Fruit fly (Drosophila melanogaster) whole organism, embryonic: Measurements from ENCODE around the gene Nadsyn.
A peak's percentile ranks its signal among the peaks of the same experiment; 100 is the strongest.

ENCODE experiments used
- CG10431 ChIP-seq: fragments of 200-800 bp; sonication (Bioruptor generic); optimal IDR thresholded peaks from 3 replicates; lab custom pipeline; 2018; ENCODE audit warnings: missing biosample characterization, mild to moderate bottlenecking, missing genetic modification characterization
- CG12071 ChIP-seq: fragments of 200-800 bp; sonication (Bioruptor generic); optimal IDR thresholded peaks from 3 replicates; lab custom pipeline; 2018; ENCODE audit warnings: missing biosample characterization, mild to moderate bottlenecking, missing genetic modification characterization
- CG12769 ChIP-seq: fragments of 200-800 bp; sonication (Bioruptor generic); optimal IDR thresholded peaks from 2 replicates; lab custom pipeline; 2019; ENCODE audit warnings: missing biosample characterization, mild to moderate bottlenecking, missing genetic modification characterization, moderate library complexity
- CG13424 ChIP-seq: fragments of 200-800 bp; sonication (Bioruptor generic); optimal IDR thresholded peaks from 2 replicates; lab custom pipeline; 2019; ENCODE audit warnings: missing biosample characterization, mild to moderate bottlenecking, missing genetic modification characterization, moderate library complexity
- CG13775 ChIP-seq: fragments of 200-800 bp; sonication (Bioruptor generic); optimal IDR thresholded peaks from 3 replicates; lab custom pipeline; 2017; ENCODE audit warnings: missing biosample characterization, mild to moderate bottlenecking, missing genetic modification characterization
- CG14860 ChIP-seq: fragments of 200-800 bp; sonication (Bioruptor generic); IDR thresholded peaks from 3 replicates; pipeline ENCODE4 v1.3.6; 2022; ENCODE audit warnings: missing biosample characterization, missing genetic modification characterization; ENCODE audit not compliant: partially characterized antibody
- CG1603 ChIP-seq: fragments of 200-800 bp; sonication (Bioruptor generic); optimal IDR thresholded peaks from 2 replicates; lab custom pipeline; 2019; ENCODE audit warnings: missing biosample characterization, mild to moderate bottlenecking, missing genetic modification characterization, moderate library complexity
- CG16779 ChIP-seq: fragments of 200-800 bp; sonication (Bioruptor generic); IDR thresholded peaks from 2 replicates; pipeline ENCODE4 v1.3.6; 2022; ENCODE audit warnings: missing biosample characterization, missing genetic modification characterization
- CG16815 ChIP-seq: fragments of 200-800 bp; sonication (Bioruptor generic); optimal IDR thresholded peaks from 3 replicates; lab custom pipeline; 2017; ENCODE audit warnings: missing biosample characterization, mild to moderate bottlenecking, missing genetic modification characterization
- CG17829 ChIP-seq: fragments of 200-800 bp; optimal IDR thresholded peaks from 2 replicates; lab custom pipeline; 2019; ENCODE audit warnings: missing biosample characterization, mild to moderate bottlenecking, missing genetic modification characterization, moderate library complexity
- CG1792 ChIP-seq: fragments of 200-800 bp; sonication (Bioruptor generic); optimal IDR thresholded peaks from 2 replicates; lab custom pipeline; 2016; ENCODE audit warnings: missing biosample characterization, missing genetic modification characterization
- CG3281 ChIP-seq: fragments of 200-800 bp; sonication (Bioruptor generic); optimal IDR thresholded peaks from 3 replicates; lab custom pipeline; 2017; ENCODE audit warnings: missing biosample characterization, mild to moderate bottlenecking, missing genetic modification characterization
- CG3407 ChIP-seq: fragments of 200-800 bp; sonication (Bioruptor generic); optimal IDR thresholded peaks from 2 replicates; lab custom pipeline; 2018; ENCODE audit warnings: missing biosample characterization, mild to moderate bottlenecking, missing genetic modification characterization
- CG3726 ChIP-seq: fragments of 200-800 bp; sonication (Bioruptor generic); IDR thresholded peaks from 3 replicates; pipeline ENCODE4, ENCODE4 v1.3.6; 2022; ENCODE audit warnings: missing biosample characterization, missing genetic modification characterization
- CG42726 ChIP-seq: fragments of 200-800 bp; sonication (Bioruptor generic); IDR thresholded peaks from 2 replicates; pipeline ENCODE4 v1.3.6; 2022; ENCODE audit warnings: missing biosample characterization, missing genetic modification characterization; ENCODE audit not compliant: partially characterized antibody
- CG4707 ChIP-seq: fragments of 200-800 bp; sonication (Bioruptor generic); optimal IDR thresholded peaks from 2 replicates; lab custom pipeline; 2018; ENCODE audit warnings: missing biosample characterization, mild to moderate bottlenecking, missing genetic modification characterization, moderate library complexity
- CG6254 ChIP-seq: fragments of 200-800 bp; sonication (Bioruptor generic); optimal IDR thresholded peaks from 3 replicates; lab custom pipeline; 2017; ENCODE audit warnings: mild to moderate bottlenecking, missing biosample characterization, missing genetic modification reagents, missing genetic modification characterization
- CG6683 ChIP-seq: fragments of 200-800 bp; sonication (Bioruptor generic); optimal IDR thresholded peaks from 2 replicates; lab custom pipeline; 2017; ENCODE audit warnings: missing biosample characterization, mild to moderate bottlenecking, missing genetic modification characterization, missing genetic modification reagents
- CG9215 ChIP-seq: fragments of 200-800 bp; sonication (Bioruptor generic); IDR thresholded peaks from 2 replicates; pipeline ENCODE4 v1.3.6; 2022; ENCODE audit warnings: missing biosample characterization, missing genetic modification characterization
- Deaf1 ChIP-seq: fragments of 200-800 bp; optimal IDR thresholded peaks from 3 replicates; lab custom pipeline; 2019; ENCODE audit warnings: missing biosample characterization, mild to moderate bottlenecking, missing genetic modification characterization, moderate library complexity
- Doc3 ChIP-seq: fragments of 200-800 bp; sonication (Bioruptor generic); IDR thresholded peaks from 3 replicates; pipeline ENCODE4 v1.3.6; 2022; ENCODE audit warnings: missing biosample characterization, missing genetic modification characterization; ENCODE audit not compliant: partially characterized antibody
- Ets97D ChIP-seq: fragments of 200-800 bp; sonication (Bioruptor generic); optimal IDR thresholded peaks from 3 replicates; lab custom pipeline; 2016; ENCODE audit warnings: missing biosample characterization, missing genetic modification characterization
- GATAe ChIP-seq: fragments of 200-800 bp; sonication (Bioruptor generic); conservative IDR thresholded peaks from 2 replicates; pipeline ENCODE4 v1.3.6; 2022; ENCODE audit warnings: missing biosample characterization, missing genetic modification characterization
- HHEX ChIP-seq: fragments of 200-800 bp; sonication (Bioruptor generic); optimal IDR thresholded peaks from 3 replicates; lab custom pipeline; 2017; ENCODE audit warnings: missing biosample characterization, mild to moderate bottlenecking, missing genetic modification characterization, missing genetic modification reagents
- Hmr ChIP-seq: fragments of 200-800 bp; sonication (Bioruptor generic); optimal IDR thresholded peaks from 3 replicates; lab custom pipeline; 2017; ENCODE audit warnings: mild to moderate bottlenecking, missing biosample characterization, missing genetic modification reagents, missing genetic modification characterization
- Hsf ChIP-seq: fragments of 200-800 bp; sonication (Bioruptor generic); optimal IDR thresholded peaks from 3 replicates; lab custom pipeline; 2016; ENCODE audit warnings: missing biosample characterization, missing genetic modification characterization
- Kr ChIP-seq: fragments of 200-800 bp; sonication (Bioruptor generic); optimal IDR thresholded peaks from 2 replicates; lab custom pipeline; 2017; ENCODE audit warnings: missing biosample characterization, mild to moderate bottlenecking, missing genetic modification characterization
- MTF-1 ChIP-seq: fragments of 200-800 bp; sonication (Bioruptor generic); optimal IDR thresholded peaks from 2 replicates; lab custom pipeline; 2018; ENCODE audit warnings: missing biosample characterization, mild to moderate bottlenecking, missing genetic modification characterization, borderline replicate concordance
- Mad ChIP-seq: fragments of 200-800 bp; sonication (Bioruptor generic); optimal IDR thresholded peaks from 2 replicates; lab custom pipeline; 2016; ENCODE audit warnings: missing biosample characterization, missing genetic modification characterization
- Vsx1 ChIP-seq: fragments of 200-800 bp; sonication (Bioruptor generic); optimal IDR thresholded peaks from 2 replicates; lab custom pipeline; 2017; ENCODE audit warnings: missing biosample characterization, mild to moderate bottlenecking, missing genetic modification characterization, missing genetic modification reagents
- abd-A ChIP-seq: fragments of 200-800 bp; sonication (Bioruptor generic); optimal IDR thresholded peaks from 3 replicates; lab custom pipeline; 2019; ENCODE audit warnings: missing biosample characterization, mild to moderate bottlenecking, missing genetic modification characterization, moderate library complexity
- bsh ChIP-seq, 2 experiments: fragments of 200-800 bp; sonication (Bioruptor generic); optimal IDR thresholded peaks; 2 replicates each; lab custom pipeline; 2017 to 2018; ENCODE audit warnings: mild to moderate bottlenecking in 2 of 2, missing biosample characterization in 2 of 2, missing genetic modification characterization in 2 of 2, moderate library complexity in 1 of 2
- da ChIP-seq: fragments of 200-800 bp; sonication (Bioruptor generic); optimal IDR thresholded peaks from 2 replicates; lab custom pipeline; 2016; ENCODE audit warnings: missing biosample characterization, missing genetic modification characterization
- dm ChIP-seq: fragments of 200-800 bp; sonication (Bioruptor generic); optimal IDR thresholded peaks from 3 replicates; lab custom pipeline; 2016; ENCODE audit warnings: missing biosample characterization, missing genetic modification characterization
- eve ChIP-seq, 2 experiments: fragments of >200 bp; optimal IDR thresholded peaks; 2 replicates each; lab custom pipeline; 2017; ENCODE audit warnings: missing biosample characterization in 2 of 2, missing genetic modification characterization in 2 of 2
- gce ChIP-seq: fragments of 200-800 bp; sonication (Bioruptor generic); IDR thresholded peaks from 3 replicates; pipeline ENCODE4 v1.3.6; 2022; ENCODE audit warnings: missing biosample characterization, missing genetic modification characterization
- gro ChIP-seq: fragments of 200-800 bp; sonication (Bioruptor generic); optimal IDR thresholded peaks from 2 replicates; lab custom pipeline; 2016; ENCODE audit warnings: missing biosample characterization, missing genetic modification characterization
- kni ChIP-seq: fragments of 200-800 bp; sonication (Bioruptor generic); optimal IDR thresholded peaks from 3 replicates; lab custom pipeline; 2017; ENCODE audit warnings: mild to moderate bottlenecking, missing biosample characterization, missing genetic modification reagents, missing genetic modification characterization
- org-1 ChIP-seq: fragments of 200-800 bp; sonication (Bioruptor generic); optimal IDR thresholded peaks from 2 replicates; lab custom pipeline; 2017; ENCODE audit warnings: missing biosample characterization, missing genetic modification characterization
- psq ChIP-seq: fragments of 200-800 bp; sonication (Bioruptor generic); optimal IDR thresholded peaks from 2 replicates; lab custom pipeline; 2017; ENCODE audit warnings: missing biosample characterization, missing genetic modification characterization
- repo ChIP-seq: fragments of 200-800 bp; sonication (Bioruptor generic); optimal IDR thresholded peaks from 2 replicates; lab custom pipeline; 2016; ENCODE audit warnings: missing biosample characterization, missing genetic modification characterization
- sd ChIP-seq: fragments of 200-800 bp; sonication (Bioruptor generic); optimal IDR thresholded peaks from 3 replicates; lab custom pipeline; 2018; ENCODE audit warnings: missing biosample characterization, mild to moderate bottlenecking, missing genetic modification characterization, moderate library complexity
- sna ChIP-seq: fragments of 200-800 bp; sonication (Bioruptor generic); IDR thresholded peaks from 2 replicates; pipeline ENCODE4 v1.3.6; 2022; ENCODE audit warnings: missing biosample characterization, missing genetic modification characterization; ENCODE audit not compliant: partially characterized antibody
- sob ChIP-seq: fragments of 200-800 bp; sonication (Bioruptor generic); IDR thresholded peaks from 2 replicates; pipeline ENCODE4 v1.3.6; 2022; ENCODE audit warnings: missing biosample characterization, missing genetic modification characterization
- trem ChIP-seq: fragments of 200-800 bp; optimal IDR thresholded peaks from 3 replicates; lab custom pipeline; 2019; ENCODE audit warnings: missing biosample characterization, mild to moderate bottlenecking, missing genetic modification characterization, moderate library complexity
- twi ChIP-seq: fragments of 200-800 bp; optimal IDR thresholded peaks from 2 replicates; lab custom pipeline; 2019; ENCODE audit warnings: missing biosample characterization, mild to moderate bottlenecking, missing genetic modification characterization, moderate library complexity
- z ChIP-seq: fragments of 200-800 bp; sonication (Bioruptor generic); IDR thresholded peaks from 3 replicates; pipeline ENCODE4 v1.3.6; 2022; ENCODE audit warnings: missing biosample characterization, missing genetic modification characterization

Gene Nadsyn

DNA sequence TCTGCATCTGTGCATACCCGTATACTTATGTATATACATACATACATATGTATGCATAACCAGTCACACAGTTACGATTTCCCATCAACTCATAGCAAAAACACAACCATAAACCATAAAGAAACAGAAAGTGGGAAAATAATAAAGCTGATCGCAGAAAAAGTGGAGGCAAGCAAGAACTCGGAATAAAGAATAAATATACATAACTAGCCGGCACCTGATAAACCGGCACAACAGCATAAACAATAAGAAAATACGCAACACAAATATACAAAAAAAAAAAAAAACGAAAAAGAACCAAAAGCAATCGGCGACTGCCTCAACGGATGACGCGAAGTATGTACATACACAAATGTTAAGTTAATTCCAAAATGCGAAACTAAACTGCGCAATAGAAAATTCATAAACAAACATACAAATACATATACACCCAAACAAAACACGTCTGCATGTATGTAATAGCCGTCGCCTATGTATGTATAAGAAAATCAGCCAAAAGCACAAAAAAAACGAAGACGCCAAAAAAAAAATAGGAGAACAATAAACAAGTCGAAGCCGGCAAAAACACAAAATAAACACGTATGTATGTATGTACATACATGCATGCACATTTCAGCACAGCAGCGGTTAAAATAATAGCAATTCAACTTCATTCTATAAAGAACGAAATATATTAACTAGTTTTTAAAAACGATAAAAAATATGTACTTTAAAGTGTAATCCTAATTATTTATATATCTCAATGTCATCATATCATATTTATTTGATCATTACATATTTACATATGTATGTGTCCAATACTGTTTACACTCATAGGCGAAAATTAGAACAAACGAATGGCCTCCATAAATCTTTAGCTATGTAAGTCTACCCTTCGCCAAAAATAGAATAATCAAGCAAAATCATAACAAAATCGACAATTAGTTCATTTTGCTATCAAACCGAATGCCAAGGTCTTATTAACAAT is 31.1 kb upstream of the Nadsyn start (continued):
- TF ChIP-seq CG3281 (GFP tag; lab: Kevin White, UChicago) (peak; percentile 79), Ets97D (GFP tag; lab: Kevin White, UChicago) (no peak), gro (GFP tag; lab: Kevin White, UChicago) (no peak), CG12071 (GFP tag; lab: Kevin White, UChicago) (no peak), CG6683 (GFP tag; lab: Kevin White, UChicago) (peak; percentile 17), z (no peak), psq (GFP tag; lab: Kevin White, UChicago) (peak; percentile 62), CG13775 (peak; percentile 55), sob (GFP tag; lab: Robert Waterston, UW) (peak; percentile 73), HHEX (GFP tag; lab: Kevin White, UChicago) (peak; percentile 54), Hsf (peak; percentile 50), CG14860 (GFP tag; lab: Robert Waterston, UW) (no peak), CG16815 (GFP tag; lab: Kevin White, UChicago) (peak; percentile 7), bsh (GFP tag; optimal IDR thresholded peaks at IDR 0.05; lab: Kevin White, UChicago) (peak in 1 of 2 experiments; percentile 63), da (GFP tag; lab: Kevin White, UChicago) (no peak), org-1 (GFP tag; lab: Kevin White, UChicago) (peak; percentile 68), dm (GFP tag; lab: Kevin White, UChicago) (no peak), repo (no peak), abd-A (tag; lab: Kevin White, UChicago) (no peak), MTF-1 (GFP tag; lab: Kevin White, UChicago) (no peak), Mad (GFP tag; lab: Kevin White, UChicago) (peak; percentile 31), CG4707 (GFP tag; lab: Kevin White, UChicago) (no peak), CG6254 (peak; percentile 26), gce (GFP tag; lab: Robert Waterston, UW) (peak; percentile 48; the same call in 1 of the 3 replicates), trem (tag; lab: Kevin White, UChicago) (no peak), GATAe (no peak), sna (no peak), CG3407 (peak; percentile 13), CG1792 (GFP tag; lab: Kevin White, UChicago) (peak; percentile 39), CG42726 (GFP tag; lab: Robert Waterston, UW) (no peak), CG10431 (no peak), CG9215 (GFP tag; lab: Robert Waterston, UW) (peak; percentile 63), Deaf1 (tag; lab: Kevin White, UChicago) (peak; percentile 49), CG1603 (peak; percentile 59), CG13424 (tag; lab: Kevin White, UChicago) (peak; percentile 73), Kr (no peak), CG17829 (tag; lab: Kevin White, UChicago) (peak; percentile 64), eve (GFP tag; optimal IDR thresholded peaks at IDR 0.05; lab: Kevin White, UChicago) (peak in 1 of 2 experiments; percentile 39), Hmr (GFP tag; lab: Kevin White, UChicago) (peak; percentile 81), CG3726 (peak; percentile 54; the same call in 1 of the 3 replicates), CG16779 (GFP tag; lab: Robert Waterston, UW) (0 out of 2 replicates have a peak, but pooled peaks have one; percentile 22), Doc3 (no peak), sd (peak; percentile 61), kni (GFP tag; lab: Kevin White, UChicago) (no peak), Vsx1 (GFP tag; lab: Kevin White, UChicago) (no peak), CG12769 (tag; lab: Kevin White, UChicago) (peak; percentile 73), twi (tag; lab: Kevin White, UChicago) (peak; percentile 9)
